Fruit fly (Drosophila melanogaster) whole organism, pupa: ENCODE results near the gene CG43085.
A peak's percentile ranks its signal among the peaks of the same experiment; 100 is the strongest.

Experiments
- CG10348 ChIP-seq: fragments of 200-800 bp; sonication (Bioruptor generic); IDR thresholded peaks from 2 replicates; pipeline ENCODE4 v1.3.6; 2022; ENCODE audit warnings: missing biosample characterization, missing genetic modification characterization
- CG12605 ChIP-seq: fragments of 200-800 bp; sonication (Bioruptor generic); IDR thresholded peaks from 2 replicates; pipeline ENCODE4 v1.3.6; 2022; ENCODE audit warnings: missing biosample characterization, missing genetic modification characterization
- CG13204 ChIP-seq: fragments of 200-800 bp; sonication (Bioruptor generic); optimal IDR thresholded peaks from 2 replicates; lab custom pipeline; 2018; ENCODE audit warnings: missing biosample characterization, mild to moderate bottlenecking, missing genetic modification characterization, moderate library complexity
- CG14655 ChIP-seq: fragments of 200-800 bp; sonication (Bioruptor generic); optimal IDR thresholded peaks from 3 replicates; lab custom pipeline; 2017; ENCODE audit warnings: mild to moderate bottlenecking, missing biosample characterization, missing genetic modification reagents, missing genetic modification characterization
- CG15710 ChIP-seq: fragments of 200-800 bp; sonication (Bioruptor generic); optimal IDR thresholded peaks from 2 replicates; lab custom pipeline; 2018; ENCODE audit warnings: missing biosample characterization, mild to moderate bottlenecking, missing genetic modification characterization, moderate library complexity
- CG17806 ChIP-seq: fragments of 200-800 bp; sonication (Bioruptor generic); optimal IDR thresholded peaks from 2 replicates; lab custom pipeline; 2018; ENCODE audit warnings: missing biosample characterization, mild to moderate bottlenecking, missing genetic modification characterization, moderate library complexity
- CG32121 ChIP-seq: fragments of 200-800 bp; sonication (Bioruptor generic); IDR thresholded peaks from 2 replicates; pipeline ENCODE4 v1.3.6; 2022; ENCODE audit warnings: missing biosample characterization, missing genetic modification characterization
- CG34367 ChIP-seq: fragments of 200-800 bp; sonication (Bioruptor generic); optimal IDR thresholded peaks from 2 replicates; lab custom pipeline; 2018; ENCODE audit warnings: missing biosample characterization, mild to moderate bottlenecking, missing genetic modification characterization
- CG4496 ChIP-seq: fragments of 200-800 bp; sonication (Bioruptor generic); IDR thresholded peaks from 3 replicates; pipeline ENCODE4 v1.3.6; 2022; ENCODE audit warnings: missing biosample characterization, missing genetic modification characterization
- CG8159 ChIP-seq: fragments of 200-800 bp; sonication (Bioruptor generic); optimal IDR thresholded peaks from 3 replicates; lab custom pipeline; 2018; ENCODE audit warnings: missing biosample characterization, mild to moderate bottlenecking, missing genetic modification characterization, moderate library complexity
- CG8301 ChIP-seq: fragments of 200-800 bp; sonication (Bioruptor generic); optimal IDR thresholded peaks from 2 replicates; lab custom pipeline; 2018; ENCODE audit warnings: missing biosample characterization, mild to moderate bottlenecking, missing genetic modification characterization
- CG9948 ChIP-seq: fragments of 200-800 bp; sonication (Bioruptor generic); optimal IDR thresholded peaks from 2 replicates; lab custom pipeline; 2018; ENCODE audit warnings: missing biosample characterization, mild to moderate bottlenecking, missing genetic modification characterization, moderate library complexity
- D1 ChIP-seq: fragments of 200-800 bp; sonication (Bioruptor generic); optimal IDR thresholded peaks from 2 replicates; lab custom pipeline; 2018; ENCODE audit warnings: missing biosample characterization, mild to moderate bottlenecking, missing genetic modification characterization, moderate library complexity
- EcR ChIP-seq: fragments of 200-800 bp; sonication (Bioruptor generic); optimal IDR thresholded peaks from 3 replicates; lab custom pipeline; 2019; ENCODE audit warnings: missing biosample characterization, missing genetic modification characterization, mild to moderate bottlenecking, moderate library complexity, missing genetic modification reagents
- Ets98B ChIP-seq: fragments of 200-800 bp; sonication (Bioruptor generic); IDR thresholded peaks from 2 replicates; pipeline ENCODE4 v1.3.6; 2022; ENCODE audit warnings: missing biosample characterization, missing genetic modification characterization
- Pif1A ChIP-seq: fragments of 200-800 bp; sonication (Bioruptor generic); optimal IDR thresholded peaks from 3 replicates; lab custom pipeline; 2016; ENCODE audit warnings: missing biosample characterization, missing genetic modification characterization
- Pif1B ChIP-seq: fragments of 200-800 bp; sonication (Bioruptor generic); optimal IDR thresholded peaks from 3 replicates; lab custom pipeline; 2016; ENCODE audit warnings: missing biosample characterization, missing genetic modification characterization
- Snoo ChIP-seq: fragments of 200-800 bp; sonication (Bioruptor generic); optimal IDR thresholded peaks from 3 replicates; lab custom pipeline; 2017; ENCODE audit warnings: missing biosample characterization, mild to moderate bottlenecking, missing genetic modification characterization, inconsistent platforms
- fd96Ca ChIP-seq: fragments of 200-800 bp; sonication (Bioruptor generic); IDR thresholded peaks from 3 replicates; pipeline ENCODE4 v1.3.6; 2022; ENCODE audit warnings: missing biosample characterization, missing genetic modification characterization
- gl ChIP-seq: fragments of 200-800 bp; sonication (Bioruptor generic); optimal IDR thresholded peaks from 2 replicates; lab custom pipeline; 2018; ENCODE audit warnings: missing biosample characterization, mild to moderate bottlenecking, missing genetic modification characterization
- rn ChIP-seq: fragments of 200-800 bp; sonication (Bioruptor generic); IDR thresholded peaks from 2 replicates; pipeline ENCODE4 v1.3.6; 2022; ENCODE audit warnings: missing biosample characterization, missing genetic modification characterization

Gene CG43085

DNA sequence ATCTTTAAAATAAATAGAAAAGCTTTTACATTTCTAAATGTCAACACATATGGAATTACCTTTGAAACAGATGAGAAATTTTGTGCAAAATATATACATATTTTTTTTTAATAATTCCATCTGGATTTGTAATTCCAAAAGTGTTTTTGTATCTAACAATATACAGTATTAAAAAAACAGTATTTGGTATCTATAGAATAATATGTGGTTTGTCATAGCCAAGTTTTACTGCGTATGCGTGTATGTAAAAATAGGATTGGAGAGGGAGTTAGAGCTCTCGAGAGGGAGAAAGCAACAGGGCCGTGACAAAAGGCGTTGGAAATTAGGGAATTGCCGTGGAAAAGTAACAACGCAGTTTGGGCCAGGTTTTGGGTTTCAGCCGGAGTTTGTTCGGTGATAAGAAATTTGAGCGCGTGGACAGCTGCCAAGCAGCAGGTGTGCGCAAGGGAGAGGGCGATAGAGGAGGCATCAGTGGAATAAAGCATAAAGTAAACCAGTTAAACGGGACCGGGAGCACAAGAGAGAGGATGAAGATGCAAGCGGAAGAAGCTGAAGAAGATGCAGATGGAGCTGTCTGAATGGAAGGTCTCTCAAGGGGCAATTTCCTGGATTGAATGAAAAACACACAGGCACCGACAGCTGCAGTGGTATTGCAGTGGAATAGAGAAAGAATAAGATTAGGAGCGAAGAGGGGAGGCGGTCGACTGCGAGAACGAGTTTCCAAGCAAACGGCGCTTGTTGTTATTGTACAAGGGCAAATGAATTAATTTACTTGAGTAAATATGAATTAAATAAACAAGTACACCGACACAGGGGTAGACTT is 6.6 kb upstream of the CG43085 start:
- no peak for TF ChIP-seq fd96Ca (GFP tag; lab: Robert Waterston, UW)
- TF ChIP-seq EcR (GFP tag; lab: Kevin White, UChicago) = peak; percentile 57
- TF ChIP-seq CG13204 (GFP tag; lab: Kevin White, UChicago) = peak; percentile 16
- TF ChIP-seq CG4496 (GFP tag; lab: Robert Waterston, UW) = no peak; the same call in 2 of the 3 replicates
- no peak for TF ChIP-seq Ets98B
- TF ChIP-seq CG8301 = no peak
- TF ChIP-seq rn = no peak
- peak; percentile 34 for TF ChIP-seq Snoo (tag; lab: Kevin White, UChicago)
- TF ChIP-seq CG14655 (GFP tag; lab: Kevin White, UChicago) = no peak
- TF ChIP-seq CG32121 = no peak
- no peak for TF ChIP-seq CG17806 (tag; lab: Kevin White, UChicago)
- TF ChIP-seq CG8159 (tag; lab: Kevin White, UChicago) = peak; percentile 8
- no peak for TF ChIP-seq CG10348
- TF ChIP-seq gl (tag; lab: Kevin White, UChicago) = no peak
- no peak for TF ChIP-seq CG34367 (tag; lab: Kevin White, UChicago)
- no peak for TF ChIP-seq Pif1B
- TF ChIP-seq CG15710 = no peak
- TF ChIP-seq CG12605 (GFP tag; lab: Robert Waterston, UW) = 0 out of 2 replicates have a peak, but pooled peaks have one; percentile 10
- TF ChIP-seq CG9948 (tag; lab: Kevin White, UChicago) = peak; percentile 29
- TF ChIP-seq D1 (tag; lab: Kevin White, UChicago) = peak; percentile 37
- TF ChIP-seq Pif1A (GFP tag; lab: Kevin White, UChicago) = peak; percentile 68
- TF ChIP-seq, all 21 proteins: peak for 8

DNA sequence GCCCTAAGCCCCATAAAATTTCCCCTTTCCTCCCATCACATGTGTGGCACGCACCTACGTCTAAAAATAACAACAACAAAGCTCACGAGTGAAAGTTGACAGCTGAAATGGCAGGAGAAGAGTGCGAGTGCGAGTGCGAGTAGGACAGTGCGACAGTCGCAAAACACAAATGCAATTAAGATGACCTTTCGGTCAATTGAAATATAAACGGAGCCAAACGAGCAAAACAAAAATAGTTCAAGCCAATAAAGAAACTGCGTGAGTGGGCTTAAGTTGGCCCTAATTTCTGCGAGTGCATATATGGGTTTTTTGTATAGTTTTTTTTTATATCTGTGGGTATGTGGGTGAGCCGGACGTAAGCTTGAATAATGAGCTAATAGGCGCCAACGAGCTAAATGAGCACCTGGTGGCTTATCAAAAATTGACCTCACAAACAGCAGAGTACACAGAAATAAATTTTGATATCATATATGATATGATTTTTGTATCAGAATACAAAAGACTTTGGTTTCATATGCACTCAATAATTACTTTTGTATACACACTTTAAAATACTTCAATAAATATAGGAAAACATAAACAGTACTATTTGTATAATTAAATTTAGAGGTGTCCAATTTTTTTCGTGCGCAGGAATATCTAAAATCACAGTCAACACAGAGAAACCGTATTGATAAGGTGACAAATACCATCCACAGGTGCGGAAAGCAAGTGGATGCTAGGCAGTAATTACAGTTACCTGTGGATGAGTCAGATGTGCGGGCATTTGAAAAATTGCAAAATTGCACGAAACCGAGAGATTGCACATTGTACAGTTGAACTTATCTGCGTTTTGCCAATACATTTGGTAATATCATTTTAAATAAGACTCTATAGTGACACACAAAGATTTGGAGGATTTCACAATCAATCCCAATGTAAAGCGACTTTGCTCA is 5.4 kb upstream of the CG43085 start:
- TF ChIP-seq Ets98B = peak; percentile 48
- no peak for TF ChIP-seq D1 (tag; lab: Kevin White, UChicago)

dm6 chr3L:17647543-17647942 is 1.0 kb upstream of the CG43085 start:
- TF ChIP-seq CG17806 (tag; lab: Kevin White, UChicago) (no peak), D1 (tag; lab: Kevin White, UChicago) (no peak), CG13204 (GFP tag; lab: Kevin White, UChicago) (no peak), Snoo (tag; lab: Kevin White, UChicago) (no peak), CG15710 (no peak), rn (no peak), CG10348 (no peak), CG32121 (no peak), Ets98B (no peak), CG9948 (tag; lab: Kevin White, UChicago) (no peak)
- TF ChIP-seq, all 21 proteins: peak for 0

DNA sequence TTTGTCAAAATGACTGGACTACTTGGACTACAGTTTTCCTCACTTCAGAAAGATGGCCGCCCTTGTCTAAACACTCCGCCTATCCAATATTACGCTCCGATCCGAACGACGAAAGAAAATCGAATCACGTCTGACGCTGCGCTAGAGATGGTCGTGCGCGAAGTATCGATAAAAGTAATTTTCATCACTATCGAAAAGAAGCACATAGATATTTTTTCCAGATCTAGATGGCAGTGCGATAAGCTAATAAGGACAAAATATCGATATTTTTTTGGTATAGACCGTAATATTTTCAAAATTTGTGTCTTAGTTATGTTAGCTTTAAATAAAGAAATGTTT is 1.7 kb downstream of the CG43085 start, which contains the start of gene Pep:
TSS of gene Pep (minus strand) at position 131 of the 339 bp plus-strand sequence.
- TF ChIP-seq Pif1B = no peak
- TF ChIP-seq CG12605 (GFP tag; lab: Robert Waterston, UW) = 0 out of 2 replicates have a peak, but pooled peaks have one; percentile 23
- no peak for TF ChIP-seq CG14655 (GFP tag; lab: Kevin White, UChicago)
- TF ChIP-seq D1 (tag; lab: Kevin White, UChicago) = peak; percentile 51
- peak; percentile 5 for TF ChIP-seq CG9948 (tag; lab: Kevin White, UChicago)
- peak; percentile 3 for TF ChIP-seq CG15710
- TF ChIP-seq CG17806 (tag; lab: Kevin White, UChicago) = peak; percentile 17
- TF ChIP-seq CG32121 = no peak
- peak; percentile 9; the same call in 1 of the 2 replicates for TF ChIP-seq Ets98B
- TF ChIP-seq fd96Ca (GFP tag; lab: Robert Waterston, UW) = no peak

dm6 chr3L:17643985-17644905 is 2.3 kb downstream of the CG43085 start:
- TF ChIP-seq CG8159 (tag; lab: Kevin White, UChicago) = no peak
- 0 out of 2 replicates have a peak, but pooled peaks have one; percentile 5 for TF ChIP-seq Ets98B
- TF ChIP-seq CG34367 (tag; lab: Kevin White, UChicago) = no peak
- TF ChIP-seq gl (tag; lab: Kevin White, UChicago) = peak; percentile 28
- peak; percentile 43 for TF ChIP-seq EcR (GFP tag; lab: Kevin White, UChicago)
- no peak for TF ChIP-seq CG14655 (GFP tag; lab: Kevin White, UChicago)
- peak; percentile 22; the same call in 1 of the 2 replicates for TF ChIP-seq CG32121
- no peak for TF ChIP-seq Pif1B
